Worm (Caenorhabditis elegans): ENCODE measurements around the gene ZK816.1.

Gene ZK816.1

DNA sequence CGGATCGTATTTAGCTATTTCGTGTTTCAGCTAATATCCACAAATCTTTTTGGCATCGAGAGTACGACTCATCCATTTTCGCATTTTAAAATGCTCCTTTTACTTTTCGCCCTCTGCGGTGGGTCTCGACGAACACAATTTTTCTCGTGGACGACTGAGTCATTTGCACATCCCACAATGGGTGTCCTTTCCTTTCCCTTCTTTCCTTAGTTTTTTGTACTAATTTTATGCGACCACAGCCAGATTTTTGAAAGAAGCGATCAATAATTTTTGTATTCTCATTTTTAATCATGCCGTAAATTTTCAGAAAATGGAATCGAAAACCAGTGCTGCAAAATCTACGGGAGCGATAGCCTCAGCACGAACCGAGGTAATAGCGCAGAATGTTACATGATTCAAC is 50.2 kb downstream of the ZK816.1 start, which contains the start of gene C04F6.9:
C04F6.9 (plus strand) TSS at position 301 of the 400 bp plus-strand sequence.
- no peak for TF ChIP-seq nhr-11 (tag; optimal IDR thresholded peaks at IDR 0.05)
- TF ChIP-seq lsy-2 (tag; optimal IDR thresholded peaks at IDR 0.05), result no peak
- no peak for TF ChIP-seq unc-62 (GFP tag; optimal IDR thresholded peaks at IDR 0.05)
- TF ChIP-seq fos-1 (tag; optimal IDR thresholded peaks at IDR 0.05), result no peak
- no peak for TF ChIP-seq dmd-4 (tag; optimal IDR thresholded peaks at IDR 0.05)
- no peak for TF ChIP-seq sem-4 (tag; optimal IDR thresholded peaks at IDR 0.05)
- TF ChIP-seq lin-39 (tag; optimal IDR thresholded peaks at IDR 0.05), result no peak
- no peak for TF ChIP-seq ZK546.5 (tag; optimal IDR thresholded peaks at IDR 0.05)
- TF ChIP-seq nhr-21 (tag; optimal IDR thresholded peaks at IDR 0.05), result no peak
- no peak for TF ChIP-seq nhr-77 (tag; optimal IDR thresholded peaks at IDR 0.05)
- TF ChIP-seq nhr-129 (tag; optimal IDR thresholded peaks at IDR 0.05), result no peak

- TF ChIP-seq zag-1 (tag; optimal IDR thresholded peaks at IDR 0.05) (no peak), lin-13 (GFP tag; optimal IDR thresholded peaks at IDR 0.05) (no peak), F13H6.1 (tag; optimal IDR thresholded peaks at IDR 0.05) (no peak), ama-1 (optimal IDR thresholded peaks at IDR 0.05) (no peak), crh-2 (tag; optimal IDR thresholded peaks at IDR 0.05) (no peak), ZK546.5 (tag; optimal IDR thresholded peaks at IDR 0.05) (no peak), nhr-23 (tag; optimal IDR thresholded peaks at IDR 0.05) (no peak), mab-5 (tag; optimal IDR thresholded peaks at IDR 0.05) (no peak), Y55F3AM.14 (GFP tag; optimal IDR thresholded peaks at IDR 0.05) (no peak), sem-4 (tag; optimal IDR thresholded peaks at IDR 0.05) (no peak), alr-1 (tag; optimal IDR thresholded peaks at IDR 0.05) (no peak), sma-3 (GFP tag; optimal IDR thresholded peaks at IDR 0.05) (no peak), gmeb-1 (tag; optimal IDR thresholded peaks at IDR 0.05) (no peak), R02D3.7 (tag; optimal IDR thresholded peaks at IDR 0.05) (no peak), unc-62 (GFP tag; optimal IDR thresholded peaks at IDR 0.05) (no peak), nhr-21 (tag; optimal IDR thresholded peaks at IDR 0.05) (no peak)
These were observed 51.7 kb downstream of the ZK816.1 start, which contains the start of gene vit-5 for ce11 chrX:3403195-3403594. Gene vit-5 (plus strand): TSS chrX:3403471.

DNA sequence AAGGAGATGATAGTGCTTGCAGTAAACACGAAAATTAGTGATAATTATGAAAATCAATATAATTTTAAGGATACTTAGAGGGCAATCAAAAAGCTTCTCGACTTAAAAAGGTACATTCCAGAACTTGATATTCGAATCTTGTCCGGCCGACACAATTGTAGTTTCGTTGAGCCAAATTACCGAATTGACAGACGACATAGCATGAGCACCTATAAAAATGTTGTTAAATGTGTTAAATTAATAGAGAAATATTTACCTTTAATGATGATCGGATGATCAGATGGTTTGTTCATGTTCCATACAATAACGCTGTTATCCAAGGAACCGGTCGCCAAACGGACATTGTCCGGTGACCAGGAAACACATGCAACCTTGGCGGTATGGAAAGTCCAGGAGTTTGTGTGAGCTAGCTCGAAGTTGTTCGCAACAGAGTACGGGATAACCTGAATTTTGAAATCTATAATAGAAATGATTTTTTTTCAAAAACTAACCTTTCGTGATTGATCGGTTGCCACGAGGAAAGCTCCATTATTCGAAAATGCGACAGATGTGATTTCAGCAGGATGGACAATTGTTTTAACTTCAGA is 57.3 kb downstream of the ZK816.1 start:
- TF ChIP-seq nhr-21 (tag; optimal IDR thresholded peaks at IDR 0.05), result no peak
- no peak for TF ChIP-seq nhr-6 (tag; optimal IDR thresholded peaks at IDR 0.05)
- TF ChIP-seq C34F6.9 (tag; optimal IDR thresholded peaks at IDR 0.05), result no peak
- no peak for TF ChIP-seq sma-9 (GFP tag; optimal IDR thresholded peaks at IDR 0.05)
- no peak for TF ChIP-seq sma-9 (tag; optimal IDR thresholded peaks at IDR 0.05)
- no peak for TF ChIP-seq mbf-1 (tag; optimal IDR thresholded peaks at IDR 0.05)
- TF ChIP-seq lin-13 (GFP tag; optimal IDR thresholded peaks at IDR 0.05), result no peak
- TF ChIP-seq nhr-12 (tag; optimal IDR thresholded peaks at IDR 0.05), result no peak
- no peak for TF ChIP-seq nhr-129 (tag; optimal IDR thresholded peaks at IDR 0.05)
- TF ChIP-seq elt-1 (tag; optimal IDR thresholded peaks at IDR 0.05), result no peak
- TF ChIP-seq aly-2 (tag; optimal IDR thresholded peaks at IDR 0.05), result no peak
- no peak for TF ChIP-seq R02D3.7 (tag; optimal IDR thresholded peaks at IDR 0.05)
- no peak for TF ChIP-seq crh-2 (tag; optimal IDR thresholded peaks at IDR 0.05)
- TF ChIP-seq elt-3 (tag; optimal IDR thresholded peaks at IDR 0.05), result no peak
- no peak for TF ChIP-seq dmd-4 (tag; optimal IDR thresholded peaks at IDR 0.05)
- no peak for TF ChIP-seq blmp-1 (tag; optimal IDR thresholded peaks at IDR 0.05; ENCODE audit: insufficient read depth)
- TF ChIP-seq egl-27 (tag; optimal IDR thresholded peaks at IDR 0.05), result no peak
- no peak for TF ChIP-seq alr-1 (tag; optimal IDR thresholded peaks at IDR 0.05)
